Worm (Caenorhabditis elegans) whole organism, young adult: Measurements from ENCODE around the gene R05F9.11.
"Not testable (repeated sequence)": the region's sequence is repeated elsewhere in the genome, so short reads cannot be mapped to it uniquely, and the experiment has no call there.

Experiments
- B0035.1 ChIP-seq: sonication (generic microtip); optimal IDR thresholded peaks from 2 replicates; lab custom pipeline; 2016; ENCODE audit warnings: missing genetic modification characterization, mild to moderate bottlenecking, missing compliant biosample characterization, missing genotype, missing genetic modification reagents
- B0261.1 ChIP-seq: sonication (generic microtip); optimal IDR thresholded peaks from 2 replicates; lab custom pipeline; 2016; ENCODE audit warnings: mild to moderate bottlenecking, missing genetic modification characterization, moderate library complexity, missing compliant biosample characterization
- B0336.3 ChIP-seq: fragments of 200-800 bp; sonication (Bioruptor generic); IDR thresholded peaks from 2 replicates; pipeline ENCODE4 v1.3.6; 2022; ENCODE audit warnings: missing genetic modification characterization, missing compliant biosample characterization
- F33H1.4 ChIP-seq: fragments of 200-800 bp; sonication (Bioruptor generic); IDR thresholded peaks from 2 replicates; pipeline ENCODE4 v1.3.6; 2022; ENCODE audit warnings: missing genetic modification reagents, missing genetic modification characterization, missing compliant biosample characterization
- F57C9.4 ChIP-seq: sonication (generic microtip); optimal IDR thresholded peaks from 2 replicates; lab custom pipeline; 2017; ENCODE audit warnings: mild to moderate bottlenecking, missing genetic modification characterization, missing compliant biosample characterization
- K11D2.4 ChIP-seq: fragments of 200-800 bp; sonication (Bioruptor generic); IDR thresholded peaks from 2 replicates; pipeline ENCODE4 v1.3.6; 2022; ENCODE audit warnings: missing genetic modification reagents, missing genetic modification characterization, missing compliant biosample characterization
- T07F8.4 ChIP-seq: sonication (generic microtip); optimal IDR thresholded peaks from 2 replicates; lab custom pipeline; 2016; ENCODE audit warnings: mild to moderate bottlenecking, missing genetic modification characterization, moderate library complexity, missing compliant biosample characterization
- Y56A3A.18 ChIP-seq: fragments of 200-800 bp; sonication (Bioruptor generic); IDR thresholded peaks from 2 replicates; pipeline ENCODE4 v1.3.6; 2022; ENCODE audit warnings: missing genetic modification reagents, missing genetic modification characterization, missing compliant biosample characterization
- Y95B8A.8 ChIP-seq: fragments of 200-800 bp; sonication (Bioruptor generic); IDR thresholded peaks from 2 replicates; pipeline ENCODE4 v1.3.6; 2022; ENCODE audit warnings: missing genetic modification reagents, missing genetic modification characterization, missing compliant biosample characterization
- akir-1 ChIP-seq: fragments of 200-800 bp; sonication (Bioruptor generic); optimal IDR thresholded peaks from 2 replicates; lab custom pipeline; 2018; ENCODE audit warnings: mild to moderate bottlenecking, missing genetic modification characterization, moderate library complexity, missing compliant biosample characterization
- ama-1 ChIP-seq, 3 experiments: fragments of 150-350 bp in 1 of 3; sonication (generic microtip) in 2 of 3; optimal IDR thresholded peaks; 2 replicates each; lab custom pipeline; 2014 to 2018; ENCODE audit warnings: missing biosample characterization in 2 of 3, missing genetic modification characterization in 2 of 3, missing genetic modification reagents in 2 of 3
- atf-7 ChIP-seq: sonication (generic microtip); optimal IDR thresholded peaks from 2 replicates; lab custom pipeline; 2017; ENCODE audit warnings: mild to moderate bottlenecking, missing genetic modification characterization, missing compliant biosample characterization
- athp-1 ChIP-seq: sonication (generic microtip); optimal IDR thresholded peaks from 2 replicates; lab custom pipeline; 2017; ENCODE audit warnings: mild to moderate bottlenecking, missing genetic modification characterization, missing compliant biosample characterization
- attf-5 ChIP-seq: fragments of 200-800 bp; sonication (Bioruptor generic); optimal IDR thresholded peaks from 2 replicates; lab custom pipeline; 2018; ENCODE audit warnings: mild to moderate bottlenecking, missing genetic modification characterization, missing compliant biosample characterization
- bed-1 ChIP-seq: fragments of 200-800 bp; sonication (Bioruptor generic); IDR thresholded peaks from 2 replicates; pipeline ENCODE4 v1.3.6; 2022; ENCODE audit warnings: missing genetic modification reagents, missing genetic modification characterization, missing compliant biosample characterization
- ccch-3 ChIP-seq: fragments of 200-800 bp; sonication (Bioruptor generic); optimal IDR thresholded peaks from 2 replicates; lab custom pipeline; 2018; ENCODE audit warnings: mild to moderate bottlenecking, missing genetic modification characterization, missing compliant biosample characterization
- ceh-79 ChIP-seq: sonication (generic microtip); optimal IDR thresholded peaks from 2 replicates; lab custom pipeline; 2017; ENCODE audit warnings: mild to moderate bottlenecking, missing genetic modification characterization, missing compliant biosample characterization
- ceh-91 ChIP-seq: fragments of 200-800 bp; sonication (Bioruptor generic); IDR thresholded peaks from 2 replicates; pipeline ENCODE4 v1.3.6; 2022; ENCODE audit warnings: missing genetic modification reagents, missing genetic modification characterization, missing compliant biosample characterization
- efl-1 ChIP-seq: fragments of 150-350 bp; optimal IDR thresholded peaks from 2 replicates; lab custom pipeline; 2014; ENCODE audit warnings: missing biosample characterization, missing genetic modification reagents, missing genetic modification characterization
- ekl-4 ChIP-seq: fragments of 200-800 bp; sonication (Bioruptor generic); IDR thresholded peaks from 2 replicates; pipeline ENCODE4 v1.3.6; 2022; ENCODE audit warnings: missing genetic modification reagents, missing genetic modification characterization, missing compliant biosample characterization
- gei-17 ChIP-seq: fragments of 200-800 bp; sonication (Bioruptor generic); optimal IDR thresholded peaks from 2 replicates; lab custom pipeline; 2018; ENCODE audit warnings: mild to moderate bottlenecking, missing genetic modification characterization, missing compliant biosample characterization
- hlh-26 ChIP-seq: fragments of 200-800 bp; sonication (Bioruptor generic); conservative IDR thresholded peaks from 2 replicates; pipeline ENCODE4 v1.3.6; 2022; ENCODE audit warnings: missing genetic modification reagents, missing genetic modification characterization, missing compliant biosample characterization
- hmg-1.2 ChIP-seq: fragments of 200-800 bp; sonication (Bioruptor generic); IDR thresholded peaks from 2 replicates; pipeline ENCODE4 v1.3.6; 2022; ENCODE audit warnings: missing genetic modification reagents, missing genetic modification characterization, missing compliant biosample characterization
- hrde-1 ChIP-seq: sonication (generic microtip); optimal IDR thresholded peaks from 2 replicates; lab custom pipeline; 2016; ENCODE audit warnings: missing genetic modification characterization, mild to moderate bottlenecking, missing compliant biosample characterization, moderate library complexity, missing genotype, missing genetic modification reagents, borderline replicate concordance
- let-526 ChIP-seq: fragments of 200-800 bp; sonication (Bioruptor generic); IDR thresholded peaks from 2 replicates; pipeline ENCODE4 v1.3.6; 2022; ENCODE audit warnings: missing genetic modification reagents, missing genetic modification characterization, missing compliant biosample characterization
- lin-26 ChIP-seq: fragments of 200-800 bp; sonication (Bioruptor generic); IDR thresholded peaks from 2 replicates; pipeline ENCODE4 v1.3.6; 2022; ENCODE audit warnings: missing genetic modification reagents, missing genetic modification characterization, missing compliant biosample characterization
- lin-35 ChIP-seq, 3 experiments: fragments of 150-350 bp in 2 of 3; sonication (generic microtip) in 1 of 3; optimal IDR thresholded peaks; 2 replicates each; lab custom pipeline; 2014 to 2018; ENCODE audit warnings: missing biosample characterization in 3 of 3, missing genetic modification characterization in 3 of 3, missing genetic modification reagents in 3 of 3
- lir-1 ChIP-seq: fragments of 200-800 bp; sonication (Bioruptor generic); conservative IDR thresholded peaks from 2 replicates; pipeline ENCODE4 v1.3.6; 2022; ENCODE audit warnings: missing genetic modification reagents, missing genetic modification characterization, missing compliant biosample characterization
- lsl-1 ChIP-seq: fragments of 200-800 bp; sonication (Bioruptor generic); optimal IDR thresholded peaks from 2 replicates; lab custom pipeline; 2018; ENCODE audit warnings: mild to moderate bottlenecking, missing genetic modification characterization, moderate library complexity, missing compliant biosample characterization
- madf-10 ChIP-seq: sonication (generic microtip); optimal IDR thresholded peaks from 2 replicates; lab custom pipeline; 2016; ENCODE audit warnings: mild to moderate bottlenecking, missing genetic modification characterization, missing compliant biosample characterization
- madf-6 ChIP-seq: fragments of 200-800 bp; sonication (Bioruptor generic); IDR thresholded peaks from 2 replicates; pipeline ENCODE4 v1.3.6; 2022; ENCODE audit warnings: missing genetic modification reagents, missing genetic modification characterization, missing compliant biosample characterization
- mes-4 ChIP-seq: sonication (generic microtip); optimal IDR thresholded peaks from 2 replicates; lab custom pipeline; 2016; ENCODE audit warnings: missing genotype, missing genetic modification characterization, missing compliant biosample characterization
- nhr-80 ChIP-seq: sonication (generic microtip); optimal IDR thresholded peaks from 2 replicates; lab custom pipeline; 2016; ENCODE audit warnings: missing genetic modification characterization, missing compliant biosample characterization
- pbrm-1 ChIP-seq: fragments of 200-800 bp; sonication (Bioruptor generic); IDR thresholded peaks from 2 replicates; pipeline ENCODE4 v1.3.6; 2022; ENCODE audit warnings: missing genetic modification reagents, missing genetic modification characterization, missing compliant biosample characterization
- repo-1 ChIP-seq: sonication (generic microtip); optimal IDR thresholded peaks from 2 replicates; lab custom pipeline; 2017; ENCODE audit warnings: mild to moderate bottlenecking, missing genetic modification characterization, missing compliant biosample characterization
- snpc-1.1 ChIP-seq: sonication (generic microtip); optimal IDR thresholded peaks from 2 replicates; lab custom pipeline; 2017; ENCODE audit warnings: missing genetic modification characterization, mild to moderate bottlenecking, missing compliant biosample characterization, antibody characterized with exemption, moderate library complexity, missing genotype, missing genetic modification reagents; ENCODE audit not compliant: insufficient read depth
- snpc-1.3 ChIP-seq: sonication (generic microtip); optimal IDR thresholded peaks from 2 replicates; lab custom pipeline; 2017; ENCODE audit warnings: missing genetic modification characterization, mild to moderate bottlenecking, missing compliant biosample characterization, antibody characterized with exemption, moderate library complexity, missing genotype, missing genetic modification reagents; ENCODE audit not compliant: insufficient read depth
- somi-1 ChIP-seq: fragments of 200-800 bp; sonication (Bioruptor generic); optimal IDR thresholded peaks from 2 replicates; lab custom pipeline; 2018; ENCODE audit warnings: mild to moderate bottlenecking, missing genetic modification characterization, missing compliant biosample characterization
- tbp1 ChIP-seq: fragments of 200-800 bp; sonication (Bioruptor generic); optimal IDR thresholded peaks from 2 replicates; lab custom pipeline; 2018; ENCODE audit warnings: mild to moderate bottlenecking, missing genetic modification characterization, missing compliant biosample characterization
- unc-130 ChIP-seq: sonication (generic microtip); optimal IDR thresholded peaks from 2 replicates; lab custom pipeline; 2016; ENCODE audit warnings: missing genetic modification reagents, missing genetic modification characterization, missing compliant biosample characterization
- unc-62 ChIP-seq: fragments of 150-350 bp; optimal IDR thresholded peaks from 2 replicates; lab custom pipeline; 2014; ENCODE audit warnings: missing biosample characterization, missing genetic modification reagents, missing genetic modification characterization
- ztf-18 ChIP-seq: sonication (generic microtip); optimal IDR thresholded peaks from 2 replicates; lab custom pipeline; 2016; ENCODE audit warnings: missing genotype, mild to moderate bottlenecking, missing genetic modification characterization, missing compliant biosample characterization
- ztf-26 ChIP-seq: sonication (generic microtip); optimal IDR thresholded peaks from 2 replicates; lab custom pipeline; 2017; ENCODE audit warnings: missing genetic modification characterization, missing compliant biosample characterization
- ztf-6 ChIP-seq: fragments of 200-800 bp; sonication (Bioruptor generic); IDR thresholded peaks from 2 replicates; pipeline ENCODE4 v1.3.6; 2022; ENCODE audit warnings: missing genetic modification reagents, missing genetic modification characterization, missing compliant biosample characterization

The R05F9.11 gene

DNA sequence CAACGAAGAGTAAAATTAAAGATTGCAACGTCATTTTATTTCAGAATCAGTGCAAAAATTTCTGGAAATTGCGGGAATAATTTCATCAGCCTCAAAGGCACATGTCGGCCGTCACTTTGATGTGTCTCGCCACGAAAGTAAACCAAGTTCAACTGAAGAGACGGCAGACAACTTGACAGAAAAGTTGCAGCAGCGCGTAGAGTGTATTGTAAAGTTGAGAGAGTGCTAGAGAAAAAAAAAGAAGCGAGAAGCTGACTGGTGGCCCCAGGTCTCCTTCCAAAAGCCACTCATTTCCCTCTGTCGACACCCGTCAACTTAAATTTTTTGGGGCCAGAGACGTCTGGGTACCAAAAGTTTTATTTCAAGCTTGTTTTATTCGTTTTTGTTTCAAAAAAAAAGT lies 9.7 kb downstream of the R05F9.11 start (continued):
- TF ChIP-seq pbrm-1 (GFP tag; lab: Robert Waterston, UW) (peak; percentile 67; the same call in 1 of the 2 replicates), ztf-26 (tag; lab: Kevin White, UChicago) (no peak), ceh-79 (no peak), T07F8.4 (no peak), athp-1 (tag; lab: Kevin White, UChicago) (no peak), ccch-3 (GFP tag; lab: Kevin White, UChicago) (no peak), lin-26 (GFP tag; lab: Robert Waterston, UW) (no peak), unc-62 (GFP tag; lab: Kevin White, UChicago) (peak; percentile 29), nhr-80 (tag; lab: Kevin White, UChicago) (peak; percentile 15)

DNA sequence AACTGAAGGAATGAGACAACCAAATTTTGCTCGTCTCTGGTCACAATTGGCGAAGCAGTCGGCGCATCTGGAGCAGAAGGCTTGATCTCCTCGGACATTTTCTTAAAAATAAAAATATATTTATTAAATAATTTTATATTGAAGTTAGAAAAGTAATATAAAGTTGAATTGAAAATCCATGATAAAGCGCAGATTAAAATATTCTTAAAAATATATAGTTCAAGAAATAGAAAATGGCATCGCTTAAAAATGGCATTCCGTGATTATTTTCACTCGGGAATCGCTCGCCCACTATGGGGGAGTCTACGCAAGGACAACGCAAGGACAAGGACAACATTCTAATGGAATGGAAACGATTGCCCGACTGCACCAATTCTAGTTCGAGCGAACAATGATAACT lies 10.3 kb downstream of the R05F9.11 start, which contains the start of gene sgt-1:
Gene sgt-1 (minus strand): TSS at position 101 of the 400 bp plus-strand sequence.
- TF ChIP-seq unc-62 (GFP tag; lab: Kevin White, UChicago); madf-10; somi-1 (GFP tag; lab: Kevin White, UChicago): not testable (repeated sequence)

- no peak for TF ChIP-seq bed-1 (GFP tag; lab: Robert Waterston, UW)
- TF ChIP-seq hlh-26 (GFP tag; lab: Robert Waterston, UW): no peak
- peak; percentile 28 for TF ChIP-seq gei-17
- no peak for TF ChIP-seq unc-130 (GFP tag; lab: Kevin White, UChicago)
- TF ChIP-seq ceh-91 (GFP tag; lab: Robert Waterston, UW): no peak
- TF ChIP-seq efl-1 (GFP tag; lab: Kevin White, UChicago): peak; percentile 39
- peak; percentile 21 for TF ChIP-seq madf-10
- peak; percentile 64 for TF ChIP-seq ama-1 (optimal IDR thresholded peaks at IDR 0.05; lab: Kevin White, UChicago)
- no peak for TF ChIP-seq ama-1 (GFP tag; optimal IDR thresholded peaks at IDR 0.05; lab: Kevin White, UChicago)
- no peak for TF ChIP-seq ccch-3 (GFP tag; lab: Kevin White, UChicago)
- TF ChIP-seq ekl-4 (GFP tag; lab: Robert Waterston, UW): peak; percentile 50
- no peak for TF ChIP-seq Y56A3A.18 (GFP tag; lab: Robert Waterston, UW)
- TF ChIP-seq snpc-1.3 (tag; lab: Kevin White, UChicago): peak; percentile 8
- TF ChIP-seq atf-7 (tag; lab: Kevin White, UChicago): peak; percentile 46
- TF ChIP-seq T07F8.4: no peak
- TF ChIP-seq B0336.3 (GFP tag; lab: Robert Waterston, UW): peak; percentile 41; the same call in 1 of the 2 replicates
- peak; percentile 6; the same call in 1 of the 2 replicates for TF ChIP-seq F33H1.4 (GFP tag; lab: Robert Waterston, UW)
- peak; percentile 51 for TF ChIP-seq madf-6 (GFP tag; lab: Robert Waterston, UW)
- no peak for TF ChIP-seq snpc-1.1 (tag; lab: Kevin White, UChicago)
- no peak for TF ChIP-seq B0035.1 (tag; lab: Kevin White, UChicago)
- no peak for TF ChIP-seq ztf-6 (GFP tag; lab: Robert Waterston, UW)
- no peak for TF ChIP-seq lir-1
- TF ChIP-seq Y95B8A.8: peak; percentile 62; the same call in 1 of the 2 replicates
- TF ChIP-seq F57C9.4 (tag; lab: Kevin White, UChicago): no peak
- no peak for TF ChIP-seq K11D2.4 (GFP tag; lab: Robert Waterston, UW)
- peak in 1 of 3 experiments; percentile 58 for TF ChIP-seq lin-35 (GFP tag; optimal IDR thresholded peaks at IDR 0.05; lab: Kevin White, UChicago)
- no peak for TF ChIP-seq akir-1 (GFP tag; lab: Kevin White, UChicago)
- peak; percentile 43 for TF ChIP-seq tbp1 (GFP tag; lab: Kevin White, UChicago)
- no peak for TF ChIP-seq hrde-1 (tag; lab: Kevin White, UChicago)
- TF ChIP-seq repo-1: peak; percentile 56
- TF ChIP-seq lsl-1: peak; percentile 25
- no peak for TF ChIP-seq hmg-1.2 (GFP tag; lab: Robert Waterston, UW)
- no peak for TF ChIP-seq mes-4 (tag; lab: Kevin White, UChicago)
- TF ChIP-seq B0261.1: no peak
- TF ChIP-seq attf-5 (GFP tag; lab: Kevin White, UChicago): peak; percentile 31
- TF ChIP-seq somi-1 (GFP tag; lab: Kevin White, UChicago): no peak
- no peak for TF ChIP-seq let-526 (GFP tag; lab: Robert Waterston, UW)
- no peak for TF ChIP-seq ztf-18 (tag; lab: Kevin White, UChicago)
Measured at ce11 chrII:4902035-4902434, 12.0 kb downstream of the R05F9.11 start, which contains the start of gene R05F9.9. R05F9.9 (minus strand) TSS chrII:4902100.
